Worm (Caenorhabditis elegans) whole organism, midembryonic: Measurements from ENCODE around the gene ran-1.

Experiments used
- klf-2 ChIP-seq: fragments of 200-800 bp; sonication (Bioruptor generic); conservative IDR thresholded peaks from 2 replicates; pipeline ENCODE4 v1.3.6; 2022; ENCODE audit warnings: missing genetic modification reagents, missing genetic modification characterization, missing compliant biosample characterization
- med-1 ChIP-seq: sonication (generic microtip); optimal IDR thresholded peaks from 2 replicates; lab custom pipeline; 2017; ENCODE audit warnings: missing genetic modification characterization, mild to moderate bottlenecking, missing compliant biosample characterization, antibody characterized with exemption, missing genetic modification reagents; ENCODE audit not compliant: insufficient read depth
- ref-1 ChIP-seq: fragments of 200-800 bp; sonication (Bioruptor generic); conservative IDR thresholded peaks from 2 replicates; pipeline ENCODE4 v1.3.6; 2022; ENCODE audit warnings: missing genetic modification reagents, missing genetic modification characterization, missing compliant biosample characterization
- ztf-23 ChIP-seq: fragments of 200-800 bp; sonication (Bioruptor generic); IDR thresholded peaks from 2 replicates; pipeline ENCODE4 v1.3.6; 2022; ENCODE audit warnings: missing genetic modification reagents, missing genetic modification characterization, missing compliant biosample characterization
- ztf-29 ChIP-seq: fragments of 200-800 bp; sonication (Bioruptor generic); IDR thresholded peaks from 2 replicates; pipeline ENCODE4 v1.3.6; 2022; ENCODE audit warnings: missing genetic modification reagents, missing genetic modification characterization, missing compliant biosample characterization

ce11 chrIII:10703833-10704232 is 43.7 kb downstream of the ran-1 start:
- TF ChIP-seq ztf-29 (GFP tag; lab: Robert Waterston, UW) (no peak), med-1 (GFP tag; lab: Kevin White, UChicago) (no peak), ref-1 (GFP tag; lab: Robert Waterston, UW) (no peak), klf-2 (GFP tag; lab: Robert Waterston, UW) (no peak), ztf-23 (no peak)
